Fruit fly (Drosophila melanogaster) whole organism, embryonic: Measurements from ENCODE around the gene OtopLc.

Experiments
- Asciz ChIP-seq: fragments of 200-800 bp; sonication (Bioruptor generic); optimal IDR thresholded peaks from 2 replicates; lab custom pipeline; 2017; ENCODE audit warnings: missing biosample characterization, mild to moderate bottlenecking, missing genetic modification characterization, missing genetic modification reagents
- BEAF-32 ChIP-seq: fragments of 200-800 bp; sonication (Bioruptor generic); optimal IDR thresholded peaks from 3 replicates; lab custom pipeline; 2017; ENCODE audit warnings: missing biosample characterization, missing genetic modification characterization, mild to moderate bottlenecking, moderate library complexity, missing genetic modification reagents
- CG10565 ChIP-seq: fragments of 200-800 bp; sonication (Bioruptor generic); optimal IDR thresholded peaks from 3 replicates; lab custom pipeline; 2016; ENCODE audit warnings: missing biosample characterization, mild to moderate bottlenecking, missing genetic modification characterization
- CG11085 ChIP-seq: fragments of 200-800 bp; sonication (Bioruptor generic); IDR thresholded peaks from 2 replicates; pipeline ENCODE4 v1.3.6; 2022; ENCODE audit warnings: missing biosample characterization, missing genetic modification characterization
- CG1233 ChIP-seq: fragments of 200-800 bp; sonication (Bioruptor generic); optimal IDR thresholded peaks from 4 replicates; lab custom pipeline; 2018; ENCODE audit warnings: missing biosample characterization, mild to moderate bottlenecking, missing genetic modification characterization
- CG12744 ChIP-seq: fragments of 200-800 bp; sonication (Bioruptor generic); optimal IDR thresholded peaks from 2 replicates; lab custom pipeline; 2016; ENCODE audit warnings: missing biosample characterization, missing genetic modification characterization
- CG13287 ChIP-seq: fragments of 200-800 bp; sonication (Bioruptor generic); IDR thresholded peaks from 2 replicates; pipeline ENCODE4 v1.3.6; 2022; ENCODE audit warnings: missing biosample characterization, missing genetic modification characterization; ENCODE audit not compliant: partially characterized antibody
- CG13424 ChIP-seq: fragments of 200-800 bp; sonication (Bioruptor generic); optimal IDR thresholded peaks from 2 replicates; lab custom pipeline; 2019; ENCODE audit warnings: missing biosample characterization, mild to moderate bottlenecking, missing genetic modification characterization, moderate library complexity
- CG15696 ChIP-seq: fragments of 200-800 bp; sonication (Bioruptor generic); optimal IDR thresholded peaks from 2 replicates; lab custom pipeline; 2019; ENCODE audit warnings: missing biosample characterization, mild to moderate bottlenecking, missing genetic modification characterization, moderate library complexity
- CG1602 ChIP-seq: fragments of 200-800 bp; sonication (Bioruptor generic); optimal IDR thresholded peaks from 3 replicates; lab custom pipeline; 2016; ENCODE audit warnings: missing biosample characterization, missing genetic modification characterization
- CG16813 ChIP-seq: fragments of 200-800 bp; sonication (Bioruptor generic); IDR thresholded peaks from 3 replicates; pipeline ENCODE4 v1.3.6; 2022; ENCODE audit warnings: missing biosample characterization, missing genetic modification characterization; ENCODE audit not compliant: partially characterized antibody
- CG16815 ChIP-seq: fragments of 200-800 bp; sonication (Bioruptor generic); optimal IDR thresholded peaks from 3 replicates; lab custom pipeline; 2017; ENCODE audit warnings: missing biosample characterization, mild to moderate bottlenecking, missing genetic modification characterization
- CG17186 ChIP-seq: fragments of 200-800 bp; sonication (Bioruptor generic); optimal IDR thresholded peaks from 3 replicates; lab custom pipeline; 2017; ENCODE audit warnings: missing biosample characterization, missing genetic modification reagents, missing genetic modification characterization
- CG17328 ChIP-seq: fragments of 200-800 bp; sonication (Bioruptor generic); IDR thresholded peaks from 2 replicates; pipeline ENCODE4 v1.3.6; 2022; ENCODE audit warnings: missing biosample characterization, missing genetic modification characterization
- CG17385 ChIP-seq: fragments of 200-800 bp; sonication (Bioruptor generic); optimal IDR thresholded peaks from 3 replicates; lab custom pipeline; 2018; ENCODE audit warnings: missing biosample characterization, mild to moderate bottlenecking, missing genetic modification characterization
- CG2116 ChIP-seq: fragments of 200-800 bp; sonication (Bioruptor generic); optimal IDR thresholded peaks from 3 replicates; lab custom pipeline; 2018; ENCODE audit warnings: missing biosample characterization, mild to moderate bottlenecking, missing genetic modification characterization
- CG33557 ChIP-seq: fragments of 200-800 bp; sonication (Bioruptor generic); optimal IDR thresholded peaks from 2 replicates; lab custom pipeline; 2019; ENCODE audit warnings: missing biosample characterization, mild to moderate bottlenecking, missing genetic modification characterization, moderate library complexity
- CG4360 ChIP-seq: fragments of 200-800 bp; sonication (Bioruptor generic); IDR thresholded peaks from 2 replicates; pipeline ENCODE4 v1.3.6; 2022; ENCODE audit warnings: missing biosample characterization, missing genetic modification characterization
- CG4617 ChIP-seq: fragments of 200-800 bp; sonication (Bioruptor generic); optimal IDR thresholded peaks from 3 replicates; lab custom pipeline; 2016; ENCODE audit warnings: missing biosample characterization, missing genetic modification characterization, borderline replicate concordance
- CG7928 ChIP-seq: fragments of 200-800 bp; sonication (Bioruptor generic); optimal IDR thresholded peaks from 2 replicates; lab custom pipeline; 2017; ENCODE audit warnings: missing biosample characterization, mild to moderate bottlenecking, missing genetic modification characterization
- CG8281 ChIP-seq: fragments of 200-800 bp; sonication (Bioruptor generic); optimal IDR thresholded peaks from 2 replicates; lab custom pipeline; 2018; ENCODE audit warnings: missing biosample characterization, mild to moderate bottlenecking, missing genetic modification characterization, moderate library complexity
- CG8290 ChIP-seq, 3 experiments: fragments of 200-800 bp; sonication (Bioruptor generic); optimal IDR thresholded peaks; 2 replicates each; lab custom pipeline; 2016 to 2019; ENCODE audit warnings: missing biosample characterization in 3 of 3, missing genetic modification characterization in 3 of 3, mild to moderate bottlenecking in 2 of 3, moderate library complexity in 1 of 3
- CG8924 ChIP-seq: fragments of 200-800 bp; optimal IDR thresholded peaks from 3 replicates; lab custom pipeline; 2019; ENCODE audit warnings: missing biosample characterization, mild to moderate bottlenecking, missing genetic modification characterization, moderate library complexity
- CoRest ChIP-seq: fragments of 200-800 bp; sonication (Bioruptor generic); optimal IDR thresholded peaks from 3 replicates; lab custom pipeline; 2018; ENCODE audit warnings: missing biosample characterization, mild to moderate bottlenecking, missing genetic modification characterization, moderate library complexity
- D19B ChIP-seq: fragments of 200-800 bp; sonication (Bioruptor generic); optimal IDR thresholded peaks from 2 replicates; lab custom pipeline; 2017; ENCODE audit warnings: missing biosample characterization, mild to moderate bottlenecking, missing genetic modification characterization
- Dbx ChIP-seq: fragments of 200-800 bp; sonication (Bioruptor generic); IDR thresholded peaks from 3 replicates; pipeline ENCODE4 v1.3.6; 2022; ENCODE audit warnings: missing biosample characterization, missing genetic modification characterization
- HmgZ ChIP-seq: fragments of 200-800 bp; sonication (Bioruptor generic); optimal IDR thresholded peaks from 2 replicates; lab custom pipeline; 2018; ENCODE audit warnings: missing biosample characterization, mild to moderate bottlenecking, missing genetic modification characterization
- Hr51 ChIP-seq, 2 experiments: fragments of 200-800 bp; sonication (Bioruptor generic); optimal IDR thresholded peaks; 2 replicates in 1 of 2; 3 replicates in 1 of 2; lab custom pipeline; 2016 to 2018; ENCODE audit warnings: missing biosample characterization in 2 of 2, missing genetic modification characterization in 2 of 2, mild to moderate bottlenecking in 1 of 2, moderate library complexity in 1 of 2
- Kr ChIP-seq: fragments of 200-800 bp; sonication (Bioruptor generic); optimal IDR thresholded peaks from 2 replicates; lab custom pipeline; 2017; ENCODE audit warnings: missing biosample characterization, mild to moderate bottlenecking, missing genetic modification characterization
- Mad ChIP-seq: fragments of 200-800 bp; sonication (Bioruptor generic); optimal IDR thresholded peaks from 2 replicates; lab custom pipeline; 2016; ENCODE audit warnings: missing biosample characterization, missing genetic modification characterization
- Oaz ChIP-seq: fragments of 200-800 bp; sonication (Bioruptor generic); IDR thresholded peaks from 2 replicates; pipeline ENCODE4 v1.3.6; 2022; ENCODE audit warnings: missing biosample characterization, missing genetic modification characterization
- YL-1 ChIP-seq: fragments of 200-800 bp; sonication (Bioruptor generic); optimal IDR thresholded peaks from 3 replicates; lab custom pipeline; 2017; ENCODE audit warnings: missing biosample characterization, mild to moderate bottlenecking, missing genetic modification characterization
- abd-A ChIP-seq: fragments of 200-800 bp; sonication (Bioruptor generic); optimal IDR thresholded peaks from 3 replicates; lab custom pipeline; 2019; ENCODE audit warnings: missing biosample characterization, mild to moderate bottlenecking, missing genetic modification characterization, moderate library complexity
- cad ChIP-seq: fragments of >200 bp; optimal IDR thresholded peaks from 2 replicates; lab custom pipeline; 2017; ENCODE audit warnings: missing biosample characterization, missing genetic modification characterization
- chn ChIP-seq: fragments of 200-800 bp; sonication (Bioruptor generic); optimal IDR thresholded peaks from 2 replicates; lab custom pipeline; 2016; ENCODE audit warnings: missing biosample characterization, missing genetic modification characterization
- corto ChIP-seq: fragments of 200-800 bp; sonication (Bioruptor generic); optimal IDR thresholded peaks from 2 replicates; lab custom pipeline; 2016; ENCODE audit warnings: missing biosample characterization, mild to moderate bottlenecking, missing genetic modification characterization, moderate library complexity
- cwo ChIP-seq: fragments of 200-800 bp; sonication (Bioruptor generic); optimal IDR thresholded peaks from 3 replicates; lab custom pipeline; 2017; ENCODE audit warnings: missing biosample characterization, missing genetic modification characterization, mild to moderate bottlenecking, moderate library complexity, missing genetic modification reagents
- dimm ChIP-seq: fragments of 200-800 bp; sonication (Bioruptor generic); IDR thresholded peaks from 2 replicates; pipeline ENCODE4 v1.3.6; 2022; ENCODE audit warnings: missing biosample characterization, missing genetic modification characterization
- fd102C ChIP-seq: fragments of 200-800 bp; sonication (Bioruptor generic); optimal IDR thresholded peaks from 2 replicates; lab custom pipeline; 2018; ENCODE audit warnings: missing biosample characterization, mild to moderate bottlenecking, missing genetic modification characterization, moderate library complexity
- gem ChIP-seq: fragments of 200-800 bp; sonication (Bioruptor generic); optimal IDR thresholded peaks from 2 replicates; lab custom pipeline; 2019; ENCODE audit warnings: missing biosample characterization, mild to moderate bottlenecking, missing genetic modification characterization, moderate library complexity
- gro ChIP-seq: fragments of 200-800 bp; sonication (Bioruptor generic); optimal IDR thresholded peaks from 2 replicates; lab custom pipeline; 2016; ENCODE audit warnings: missing biosample characterization, missing genetic modification characterization
- phol ChIP-seq: fragments of 200-800 bp; sonication (Bioruptor generic); optimal IDR thresholded peaks from 3 replicates; lab custom pipeline; 2018; ENCODE audit warnings: missing biosample characterization, mild to moderate bottlenecking, missing genetic modification characterization, moderate library complexity
- prd ChIP-seq, 3 experiments: fragments of >200 bp in 2 of 3; fragments of 200-800 bp in 1 of 3; sonication (Bioruptor generic) in 1 of 3; optimal IDR thresholded peaks in 2 of 3; IDR thresholded peaks in 1 of 3; 2 replicates in 2 of 3; 3 replicates in 1 of 3; pipeline versions ENCODE4 v1.3.6 to Lab custom; 2017 to 2022; ENCODE audit warnings: missing biosample characterization in 1 of 3, missing genetic modification characterization in 1 of 3
- slp2 ChIP-seq: fragments of 200-800 bp; sonication (Bioruptor generic); optimal IDR thresholded peaks from 2 replicates; lab custom pipeline; 2016; ENCODE audit warnings: missing biosample characterization, missing genetic modification characterization
- tap ChIP-seq: fragments of 200-800 bp; optimal IDR thresholded peaks from 3 replicates; lab custom pipeline; 2019; ENCODE audit warnings: missing biosample characterization, mild to moderate bottlenecking, missing genetic modification characterization, moderate library complexity
- trem ChIP-seq: fragments of 200-800 bp; optimal IDR thresholded peaks from 3 replicates; lab custom pipeline; 2019; ENCODE audit warnings: missing biosample characterization, mild to moderate bottlenecking, missing genetic modification characterization, moderate library complexity
- ttk ChIP-seq: fragments of 200-800 bp; sonication (Bioruptor generic); IDR thresholded peaks from 2 replicates; pipeline ENCODE4 v2.1.2; 2022; ENCODE audit warnings: missing biosample characterization, missing genetic modification characterization

The OtopLc gene

DNA sequence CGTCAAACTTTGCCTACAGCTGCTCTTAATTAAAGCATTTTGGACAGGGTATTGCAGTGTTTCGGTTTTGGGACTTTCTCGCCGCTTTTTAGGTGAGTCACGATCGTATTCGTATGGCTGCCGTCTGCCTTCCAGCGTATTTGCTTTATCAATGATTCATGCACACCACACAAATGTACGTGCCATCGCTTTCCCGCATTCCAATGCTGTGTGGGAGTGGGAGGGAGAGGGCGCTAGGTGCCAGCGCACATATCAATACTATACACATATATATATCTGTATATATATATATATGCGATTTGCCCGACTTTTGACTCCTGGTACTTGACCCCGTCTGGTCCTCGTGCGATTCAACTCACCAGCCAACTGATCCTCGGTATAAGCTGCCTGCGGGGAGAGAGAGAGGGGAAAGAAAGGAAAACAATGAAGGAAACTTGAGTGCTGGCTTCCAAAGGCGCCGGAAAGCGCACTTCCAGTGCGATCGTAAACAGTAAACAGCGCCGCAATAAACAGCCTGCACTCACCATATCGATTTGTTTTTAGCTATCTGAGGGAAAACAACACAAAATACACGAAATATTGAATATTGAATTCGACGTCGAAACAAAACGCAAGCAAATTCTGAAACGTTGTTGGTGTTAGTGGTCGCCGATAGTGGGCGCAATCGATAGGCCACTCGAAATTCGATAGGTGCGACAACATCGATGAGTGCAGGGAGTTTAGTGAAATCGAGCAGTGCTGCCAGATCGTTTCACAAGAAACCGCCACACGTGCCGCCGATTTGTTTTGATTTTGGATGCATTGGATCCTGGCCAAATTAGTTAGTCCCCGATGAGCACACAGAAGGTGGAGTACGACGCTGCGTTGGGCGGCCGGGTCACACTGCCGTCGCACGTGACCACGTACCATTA lies 40.5 kb downstream of the OtopLc start, which contains the start of the genes Mlc-c and Pop1 (continued):
- TF ChIP-seq CG13287 (GFP tag; lab: Robert Waterston, UW) (peak; percentile 90), Oaz (no peak), CG8281 (tag; lab: Kevin White, UChicago) (no peak), Kr (no peak), CG12744 (no peak), trem (peak; percentile 50), CG2116 (GFP tag; lab: Kevin White, UChicago) (peak; percentile 80), CG15696 (tag; lab: Kevin White, UChicago) (no peak), CG8924 (tag; lab: Kevin White, UChicago) (no peak), phol (peak; percentile 6), slp2 (no peak), CG1602 (GFP tag; lab: Kevin White, UChicago) (no peak), cad (no peak), BEAF-32 (GFP tag; lab: Kevin White, UChicago) (peak; percentile 92), CG11085 (GFP tag; lab: Robert Waterston, UW) (no peak), CG1233 (GFP tag; lab: Kevin White, UChicago) (no peak), gro (no peak), cwo (GFP tag; lab: Kevin White, UChicago) (peak; percentile 60), abd-A (tag; lab: Kevin White, UChicago) (no peak), fd102C (no peak), CG8290 (GFP tag; optimal IDR thresholded peaks at IDR 0.05; lab: Kevin White, UChicago) (no peak), CG8290 (tag; optimal IDR thresholded peaks at IDR 0.05; lab: Kevin White, UChicago) (no peak), CG16815 (GFP tag; lab: Kevin White, UChicago) (no peak), CG16813 (peak; percentile 88), CG17186 (GFP tag; lab: Kevin White, UChicago) (peak; percentile 71), CoRest (tag; lab: Kevin White, UChicago) (no peak), tap (tag; lab: Kevin White, UChicago) (no peak), ttk (GFP tag; lab: Robert Waterston, UW) (no peak), Hr51 (GFP tag; optimal IDR thresholded peaks at IDR 0.05; lab: Kevin White, UChicago) (no peak), Mad (GFP tag; lab: Kevin White, UChicago) (no peak), dimm (GFP tag; lab: Robert Waterston, UW) (no peak), CG7928 (GFP tag; lab: Kevin White, UChicago) (no peak), D19B (GFP tag; lab: Kevin White, UChicago) (no peak), CG17328 (GFP tag; lab: Robert Waterston, UW) (no peak), Asciz (GFP tag; lab: Kevin White, UChicago) (no peak), prd (optimal IDR thresholded peaks at IDR 0.05; lab: Kevin White, UChicago) (no peak), prd (GFP tag; IDR thresholded peaks at IDR 0.05; lab: Robert Waterston, UW) (no peak), CG10565 (no peak), corto (GFP tag; lab: Kevin White, UChicago) (no peak), chn (GFP tag; lab: Kevin White, UChicago) (no peak), CG33557 (GFP tag; lab: Kevin White, UChicago) (no peak), CG4360 (GFP tag; lab: Robert Waterston, UW) (peak; percentile 50; the same call in 1 of the 2 replicates), gem (tag; lab: Kevin White, UChicago) (no peak), CG4617 (GFP tag; lab: Kevin White, UChicago) (peak; percentile 72), HmgZ (tag; lab: Kevin White, UChicago) (peak; percentile 22), YL-1 (GFP tag; lab: Kevin White, UChicago) (peak; percentile 73), Dbx (GFP tag; lab: Robert Waterston, UW) (peak; percentile 49; the same call in 1 of the 3 replicates), CG17385 (GFP tag; lab: Kevin White, UChicago) (no peak), CG13424 (tag; lab: Kevin White, UChicago) (no peak)
